Fruit fly (Drosophila melanogaster): ENCODE measurements around the gene CG13033.

The CG13033 gene

DNA sequence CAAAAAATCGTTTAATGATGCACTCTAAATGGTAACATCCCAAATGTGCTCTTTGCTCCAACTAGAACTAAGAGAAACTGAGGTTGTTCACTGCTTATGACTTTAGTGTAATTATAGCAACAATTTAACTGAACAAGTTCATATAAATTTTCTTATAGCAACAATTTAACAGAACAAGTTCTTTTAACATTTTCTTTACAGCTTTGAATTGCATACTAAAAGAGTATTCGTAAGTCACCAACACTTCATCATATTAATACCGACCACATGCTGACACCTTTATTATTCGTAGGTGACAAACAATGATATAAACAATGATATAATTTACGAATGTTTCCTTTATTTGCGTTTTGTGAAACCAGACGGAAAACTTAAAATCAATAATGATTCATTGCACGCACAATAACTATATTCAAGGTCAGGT is 50.8 kb downstream of the CG13033 start (continued):
- TF ChIP-seq CG1621 (tag; optimal IDR thresholded peaks at IDR 0.05): no peak
- TF ChIP-seq vri (GFP tag; optimal IDR thresholded peaks at IDR 0.05): no peak
- no peak for TF ChIP-seq Eip93F (GFP tag; optimal IDR thresholded peaks at IDR 0.05)
- TF ChIP-seq Sox102F (GFP tag; optimal IDR thresholded peaks at IDR 0.05): no peak
- TF ChIP-seq salr (GFP tag; optimal IDR thresholded peaks at IDR 0.05): no peak
- no peak for TF ChIP-seq Blimp-1 (GFP tag; optimal IDR thresholded peaks at IDR 0.05)
- TF ChIP-seq CG10631 (GFP tag; optimal IDR thresholded peaks at IDR 0.05): peak; percentile 16
- peak; percentile 21 for TF ChIP-seq CG16779 (tag; optimal IDR thresholded peaks at IDR 0.05)
- TF ChIP-seq CG9139 (GFP tag; optimal IDR thresholded peaks at IDR 0.05): no peak
- no peak for TF ChIP-seq Smox (GFP tag; optimal IDR thresholded peaks at IDR 0.05)
- no peak for TF ChIP-seq CG10669 (GFP tag; optimal IDR thresholded peaks at IDR 0.05)
- no peak for TF ChIP-seq CG31627 (GFP tag; optimal IDR thresholded peaks at IDR 0.05)
- no peak for TF ChIP-seq CG8119 (GFP tag; IDR thresholded peaks at IDR 0.05)
- peak; percentile 3 for TF ChIP-seq fd59A (GFP tag; optimal IDR thresholded peaks at IDR 0.05)
- peak; percentile 4 for TF ChIP-seq Sox14 (GFP tag; optimal IDR thresholded peaks at IDR 0.05)
- TF ChIP-seq topi (GFP tag; optimal IDR thresholded peaks at IDR 0.05): peak; percentile 50
- peak; percentile 44 for TF ChIP-seq lz (GFP tag; optimal IDR thresholded peaks at IDR 0.05)
- TF ChIP-seq fkh (GFP tag; optimal IDR thresholded peaks at IDR 0.05): peak; percentile 42

Data from whole organism, prepupa.